Fruit fly (Drosophila melanogaster) whole organism: ENCODE measurements around the gene RNaseX25.

Source experiments
- CG8478 ChIP-seq: fragments of >200 bp; optimal IDR thresholded peaks from 2 replicates; lab custom pipeline; 2018; ENCODE audit warnings: inconsistent platforms
- Dll ChIP-seq: fragments of >200 bp; optimal IDR thresholded peaks from 2 replicates; lab custom pipeline; 2017
- pan ChIP-seq: fragments of >200 bp; optimal IDR thresholded peaks from 2 replicates; lab custom pipeline; 2017
- psq ChIP-seq: fragments of >200 bp; optimal IDR thresholded peaks from 2 replicates; lab custom pipeline; 2017

dm6 chr3L:7938638-7939037, 31.8 kb upstream of the RNaseX25 start:
- TF ChIP-seq psq (no peak), Dll (no peak), pan (lab: Kevin White, UChicago) (no peak), CG8478 (lab: Kevin White, UChicago) (no peak)
